Worm (Caenorhabditis elegans) whole organism, L3 larva: ENCODE measurements around the gene Y113G7C.1.
"Not testable (repeated sequence)": the region's sequence is repeated elsewhere in the genome, so short reads cannot be mapped to it uniquely, and the experiment has no call there.

Experiments used
- R02D3.7 ChIP-seq: fragments of 150-350 bp; optimal IDR thresholded peaks from 2 replicates; lab custom pipeline; 2014; ENCODE audit warnings: missing biosample characterization, missing genetic modification characterization
- ZK546.5 ChIP-seq: sonication (generic microtip); optimal IDR thresholded peaks from 2 replicates; lab custom pipeline; 2017; ENCODE audit warnings: missing biosample characterization, missing genetic modification characterization
- aly-2 ChIP-seq: fragments of 150-350 bp; optimal IDR thresholded peaks from 2 replicates; lab custom pipeline; 2014; ENCODE audit warnings: missing biosample characterization, missing genetic modification characterization
- ceh-28 ChIP-seq: fragments of 150-350 bp; optimal IDR thresholded peaks from 2 replicates; lab custom pipeline; 2014; ENCODE audit warnings: missing biosample characterization, missing genetic modification reagents, missing genetic modification characterization
- ceh-82 ChIP-seq: fragments of 150-350 bp; optimal IDR thresholded peaks from 2 replicates; lab custom pipeline; 2014; ENCODE audit warnings: missing biosample characterization, missing genetic modification characterization
- ceh-9 ChIP-seq: sonication (generic microtip); optimal IDR thresholded peaks from 2 replicates; lab custom pipeline; 2018; ENCODE audit warnings: missing biosample characterization, missing genetic modification characterization
- egl-27 ChIP-seq: sonication (generic microtip); optimal IDR thresholded peaks from 4 replicates; lab custom pipeline; 2017; ENCODE audit warnings: missing biosample characterization, missing genetic modification reagents, missing genetic modification characterization
- egl-5 ChIP-seq: fragments of 150-350 bp; optimal IDR thresholded peaks from 2 replicates; lab custom pipeline; 2017; ENCODE audit warnings: missing biosample characterization, missing genetic modification reagents, missing genetic modification characterization, inconsistent platforms
- elt-2 ChIP-seq: sonication (generic microtip); optimal IDR thresholded peaks from 2 replicates; lab custom pipeline; 2016; ENCODE audit warnings: missing genetic modification reagents, mild to moderate bottlenecking, missing genetic modification characterization, missing compliant biosample characterization
- elt-3 ChIP-seq, 3 experiments: fragments of 150-350 bp in 1 of 3; sonication (generic microtip) in 2 of 3; optimal IDR thresholded peaks; 2 replicates in 2 of 3; 4 replicates in 1 of 3; lab custom pipeline; 2014 to 2017; ENCODE audit warnings: missing biosample characterization in 3 of 3, missing genetic modification characterization in 3 of 3
- eor-1 ChIP-seq, 2 experiments: fragments of 150-350 bp; optimal IDR thresholded peaks; 2 replicates each; lab custom pipeline; 2014 to 2018; ENCODE audit warnings: missing biosample characterization in 2 of 2, missing genetic modification characterization in 2 of 2
- fkh-2 ChIP-seq: fragments of 150-350 bp; optimal IDR thresholded peaks from 2 replicates; lab custom pipeline; 2014; ENCODE audit warnings: missing biosample characterization, missing genetic modification reagents, missing genetic modification characterization
- fos-1 ChIP-seq: fragments of 150-350 bp; optimal IDR thresholded peaks from 2 replicates; lab custom pipeline; 2014; ENCODE audit warnings: missing biosample characterization, missing genetic modification characterization
- hmg-11 ChIP-seq: sonication (generic microtip); optimal IDR thresholded peaks from 2 replicates; lab custom pipeline; 2016; ENCODE audit warnings: missing genetic modification characterization, missing compliant biosample characterization
- jun-1 ChIP-seq: fragments of 150-350 bp; optimal IDR thresholded peaks from 2 replicates; lab custom pipeline; 2014; ENCODE audit warnings: missing biosample characterization, missing genetic modification reagents, missing genetic modification characterization
- lin-39 ChIP-seq: fragments of 150-350 bp; optimal IDR thresholded peaks from 2 replicates; lab custom pipeline; 2018; ENCODE audit warnings: missing biosample characterization, missing genetic modification reagents, missing genetic modification characterization
- lsy-12 ChIP-seq: sonication (generic microtip); optimal IDR thresholded peaks from 2 replicates; lab custom pipeline; 2016; ENCODE audit warnings: mild to moderate bottlenecking, missing genetic modification characterization, missing compliant biosample characterization
- mdl-1 ChIP-seq: fragments of 150-350 bp; optimal IDR thresholded peaks from 2 replicates; lab custom pipeline; 2014; ENCODE audit warnings: missing biosample characterization, missing genetic modification characterization
- mml-1 ChIP-seq: fragments of 150-350 bp; sonication (generic microtip); optimal IDR thresholded peaks from 3 replicates; lab custom pipeline; 2014; ENCODE audit warnings: missing biosample characterization, missing genetic modification characterization
- nfya-1 ChIP-seq: sonication (generic microtip); optimal IDR thresholded peaks from 2 replicates; lab custom pipeline; 2017; ENCODE audit warnings: missing genetic modification characterization, mild to moderate bottlenecking, missing compliant biosample characterization, antibody characterized with exemption, moderate library complexity; ENCODE audit not compliant: insufficient read depth
- nhr-11 ChIP-seq: fragments of 150-350 bp; optimal IDR thresholded peaks from 2 replicates; lab custom pipeline; 2014; ENCODE audit warnings: missing biosample characterization, missing genetic modification characterization
- nhr-25 ChIP-seq: sonication (generic microtip); optimal IDR thresholded peaks from 2 replicates; lab custom pipeline; 2017; ENCODE audit warnings: missing biosample characterization, missing genetic modification characterization
- nhr-28 ChIP-seq: fragments of 150-350 bp; optimal IDR thresholded peaks from 2 replicates; lab custom pipeline; 2014; ENCODE audit warnings: missing biosample characterization, missing genetic modification characterization
- nhr-76 ChIP-seq: fragments of 150-350 bp; sonication (generic microtip); optimal IDR thresholded peaks from 5 replicates; lab custom pipeline; 2014; ENCODE audit warnings: missing biosample characterization, missing genetic modification characterization
- nhr-77 ChIP-seq: fragments of 150-350 bp; optimal IDR thresholded peaks from 2 replicates; lab custom pipeline; 2014; ENCODE audit warnings: missing biosample characterization, missing genetic modification characterization
- sea-2 ChIP-seq: fragments of 150-350 bp; sonication (generic microtip); optimal IDR thresholded peaks from 4 replicates; lab custom pipeline; 2014; ENCODE audit warnings: missing biosample characterization, missing genetic modification reagents, missing genetic modification characterization
- skn-1 ChIP-seq: fragments of 150-350 bp; optimal IDR thresholded peaks from 2 replicates; lab custom pipeline; 2014; ENCODE audit warnings: missing biosample characterization, missing genetic modification characterization
- snpc-4 ChIP-seq: fragments of 150-350 bp; optimal IDR thresholded peaks from 2 replicates; lab custom pipeline; 2014; ENCODE audit warnings: missing biosample characterization, missing genetic modification characterization
- tbx-2 ChIP-seq: sonication (generic microtip); optimal IDR thresholded peaks from 2 replicates; lab custom pipeline; 2016; ENCODE audit warnings: mild to moderate bottlenecking, missing genetic modification characterization, missing compliant biosample characterization
- unc-39 ChIP-seq: sonication (generic microtip); optimal IDR thresholded peaks from 4 replicates; lab custom pipeline; 2017; ENCODE audit warnings: missing biosample characterization, missing genetic modification characterization
- ztf-11 ChIP-seq: fragments of 150-350 bp; optimal IDR thresholded peaks from 2 replicates; lab custom pipeline; 2014; ENCODE audit warnings: missing biosample characterization, missing genetic modification characterization
- ztf-4 ChIP-seq: fragments of 150-350 bp; optimal IDR thresholded peaks from 2 replicates; lab custom pipeline; 2014; ENCODE audit warnings: missing biosample characterization, missing genetic modification characterization

Gene Y113G7C.1

ce11 chrV:20347625-20348024 is 30.1 kb downstream of the Y113G7C.1 start:
- TF ChIP-seq R02D3.7, result no peak
- TF ChIP-seq, all 47 proteins: peak for 0

ce11 chrV:20350382-20350781 is 32.8 kb downstream of the Y113G7C.1 start:
- TF ChIP-seq ceh-28 (tag; lab: Kevin White, UChicago), result no peak
- TF ChIP-seq nfya-1 (tag; lab: Kevin White, UChicago), result no peak
- TF ChIP-seq nhr-28, result no peak
- no peak for TF ChIP-seq nhr-76 (tag; lab: Kevin White, UChicago)
- no peak for TF ChIP-seq ceh-9 (tag; lab: Kevin White, UChicago)
- TF ChIP-seq egl-5, result no peak
- no peak for TF ChIP-seq aly-2
- no peak for TF ChIP-seq ZK546.5 (tag; lab: Kevin White, UChicago)

- TF ChIP-seq lsy-12 (tag; lab: Kevin White, UChicago) (no peak), snpc-4 (tag; lab: Kevin White, UChicago) (no peak), ztf-4 (tag; lab: Kevin White, UChicago) (no peak), lin-39 (tag; lab: Kevin White, UChicago) (no peak), nhr-25 (tag; lab: Kevin White, UChicago) (no peak), nhr-77 (tag; lab: Kevin White, UChicago) (no peak), mdl-1 (no peak), ceh-82 (tag; lab: Kevin White, UChicago) (no peak), elt-3 (tag; optimal IDR thresholded peaks at IDR 0.05; lab: Kevin White, UChicago) (no peak), fkh-2 (no peak), jun-1 (tag; lab: Kevin White, UChicago) (no peak), nhr-11 (tag; lab: Kevin White, UChicago) (no peak), skn-1 (no peak), ceh-9 (tag; lab: Kevin White, UChicago) (no peak), fos-1 (tag; lab: Kevin White, UChicago) (no peak), hmg-11 (tag; lab: Kevin White, UChicago) (no peak), ceh-28 (tag; lab: Kevin White, UChicago) (no peak), egl-5 (no peak), ztf-11 (tag; lab: Kevin White, UChicago) (no peak)
Observed at ce11 chrV:20351195-20351594, 33.7 kb downstream of the Y113G7C.1 start, which contains the start of gene K02E2.1. Gene K02E2.1, plus strand, starts transcription at chrV:20351495.

- no peak for TF ChIP-seq aly-2
- no peak for TF ChIP-seq eor-1 (tag; optimal IDR thresholded peaks at IDR 0.05; lab: Kevin White, UChicago)
Observed at ce11 chrV:20356472-20356871, 38.9 kb downstream of the Y113G7C.1 start, which contains the start of gene grd-11. Gene grd-11, plus strand, starts transcription at chrV:20356772.

ce11 chrV:20366839-20367238 is 49.3 kb downstream of the Y113G7C.1 start, which contains the start of gene K02E2.8:
Gene K02E2.8, minus strand, starts transcription at chrV:20366939.
- TF ChIP-seq elt-2 (tag; lab: Kevin White, UChicago) (no peak), hmg-11 (tag; lab: Kevin White, UChicago) (no peak), tbx-2 (tag; lab: Kevin White, UChicago) (no peak), egl-27 (tag; lab: Kevin White, UChicago) (no peak), mml-1 (tag; lab: Kevin White, UChicago) (no peak), nhr-76 (tag; lab: Kevin White, UChicago) (no peak), unc-39 (tag; lab: Kevin White, UChicago) (no peak), sea-2 (GFP tag; lab: Kevin White, UChicago) (no peak), ztf-11 (tag; lab: Kevin White, UChicago) (no peak), mdl-1 (no peak)

ce11 chrV:20369153-20369552 is 51.6 kb downstream of the Y113G7C.1 start, which contains the start of gene srh-177:
Gene srh-177, minus strand, starts transcription at chrV:20369253.
- not testable (repeated sequence) for TF ChIP-seq mdl-1; snpc-4 (tag; lab: Kevin White, UChicago); mml-1 (tag; lab: Kevin White, UChicago)
